Worm (Caenorhabditis elegans): ENCODE data around the gene nos-2.

The nos-2 gene

DNA sequence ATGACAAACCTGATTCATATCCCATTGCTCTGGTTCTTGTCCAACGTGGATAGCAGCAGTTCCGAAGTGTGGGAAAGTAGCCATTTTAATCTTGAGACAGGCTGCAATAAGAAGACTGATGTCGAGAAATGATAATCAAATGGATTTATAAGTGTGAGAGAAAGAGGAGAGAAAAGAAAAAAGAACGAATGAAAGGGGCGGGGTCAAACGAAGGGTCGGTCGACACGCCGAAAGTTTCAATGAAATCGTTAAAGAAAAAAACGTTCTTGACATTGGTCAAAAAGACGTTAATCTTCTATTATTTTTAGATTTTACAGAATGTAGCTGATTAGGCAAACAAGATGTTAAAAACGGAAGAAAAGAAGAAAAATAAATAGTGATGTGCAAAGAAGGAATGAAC, 7.6 kb upstream of the nos-2 start, which contains the start of gene cth-2:
cth-2 (minus strand) TSS at position 101 of the 400 bp plus-strand sequence.
- TF ChIP-seq blmp-1 (tag; optimal IDR thresholded peaks at IDR 0.05) (peak; percentile 64), mep-1 (tag; optimal IDR thresholded peaks at IDR 0.05) (peak; percentile 12), lin-14 (GFP tag; optimal IDR thresholded peaks at IDR 0.05) (peak; percentile 32), egl-27 (tag; optimal IDR thresholded peaks at IDR 0.05) (no peak)

DNA sequence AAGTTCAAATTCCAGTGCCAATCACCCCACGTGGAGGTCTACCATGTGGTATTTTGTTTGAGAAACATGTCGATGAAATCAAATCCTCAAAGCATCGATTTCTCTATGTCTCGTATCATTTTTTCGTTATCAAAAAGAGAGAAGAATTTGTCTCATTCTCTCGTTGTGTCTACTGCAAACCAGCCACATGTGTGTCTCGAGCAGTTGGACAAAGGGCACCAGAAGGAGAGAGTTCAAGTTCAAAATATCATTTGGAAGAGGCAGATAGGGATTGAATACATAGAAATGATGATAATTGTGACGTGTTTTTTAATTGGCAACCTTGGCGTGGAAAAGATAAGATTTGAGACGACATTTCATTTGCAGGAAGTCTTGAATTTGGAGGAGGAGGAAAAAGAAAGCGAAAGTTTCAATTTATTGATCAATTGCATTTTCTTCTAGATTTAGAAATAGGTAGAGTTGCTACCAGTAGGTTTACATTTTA, 6.1 kb upstream of the nos-2 start:
- TF ChIP-seq zag-1 (tag; optimal IDR thresholded peaks at IDR 0.05) = no peak
- no peak for TF ChIP-seq sup-37 (GFP tag; optimal IDR thresholded peaks at IDR 0.05)
- peak in 1 of 2 experiments; percentile 28 for TF ChIP-seq efl-1 (optimal IDR thresholded peaks at IDR 0.05)
- peak; percentile 7 to 87 for TF ChIP-seq efl-1 (GFP tag; optimal IDR thresholded peaks at IDR 0.05 in 1 of 2)
- TF ChIP-seq unc-62 (GFP tag; optimal IDR thresholded peaks at IDR 0.05) = no peak
- TF ChIP-seq ces-1 (GFP tag; optimal IDR thresholded peaks at IDR 0.05) = no peak
- no peak for TF ChIP-seq zip-4 (GFP tag; optimal IDR thresholded peaks at IDR 0.05)
- no peak for TF ChIP-seq hpl-2 (GFP tag; optimal IDR thresholded peaks at IDR 0.05)
- TF ChIP-seq unc-98 (GFP tag; IDR thresholded peaks at IDR 0.05) = no peak
- no peak for TF ChIP-seq aly-2 (tag; optimal IDR thresholded peaks at IDR 0.05)
- no peak for TF ChIP-seq mab-9 (GFP tag; IDR thresholded peaks at IDR 0.05)
- no peak for TF ChIP-seq tlp-1 (tag; optimal IDR thresholded peaks at IDR 0.05)
- TF ChIP-seq fkh-4 (tag; optimal IDR thresholded peaks at IDR 0.05; ENCODE audit: borderline replicate concordance) = no peak
- peak in 2 of 3 experiments; percentile 32 to 36 for TF ChIP-seq dpl-1 (GFP tag; optimal IDR thresholded peaks at IDR 0.05)
- TF ChIP-seq xbp-1 (tag; optimal IDR thresholded peaks at IDR 0.05) = no peak
- TF ChIP-seq hlh-4 (tag; optimal IDR thresholded peaks at IDR 0.05) = no peak
- no peak for TF ChIP-seq ztf-11 (tag; optimal IDR thresholded peaks at IDR 0.05)
- peak; percentile 18 for TF ChIP-seq nhr-47 (tag; optimal IDR thresholded peaks at IDR 0.05)
- TF ChIP-seq nhr-90 (tag; optimal IDR thresholded peaks at IDR 0.05; ENCODE audit: poor library complexity) = peak; percentile 61
- TF ChIP-seq nhr-76 (tag; optimal IDR thresholded peaks at IDR 0.05) = no peak
- peak; percentile 45 for TF ChIP-seq dsc-1 (tag; optimal IDR thresholded peaks at IDR 0.05)
- TF ChIP-seq lin-14 (GFP tag; optimal IDR thresholded peaks at IDR 0.05) = peak; percentile 88
- TF ChIP-seq nhr-19 (GFP tag; conservative IDR thresholded peaks at IDR 0.05) = peak; percentile 48; the same call in 1 of the 2 replicates
- TF ChIP-seq ceh-8 (GFP tag; optimal IDR thresholded peaks at IDR 0.05) = no peak
- peak in 3 of 6 experiments; percentile 53 to 79 (median 72) for TF ChIP-seq elt-3 (tag; optimal IDR thresholded peaks at IDR 0.05)
- TF ChIP-seq sox-4 (tag; optimal IDR thresholded peaks at IDR 0.05) = no peak
- TF ChIP-seq elt-2 (tag; optimal IDR thresholded peaks at IDR 0.05) = peak; percentile 83
- no peak for TF ChIP-seq F16B12.6 (tag; optimal IDR thresholded peaks at IDR 0.05)
- TF ChIP-seq ets-5 (GFP tag; IDR thresholded peaks at IDR 0.05) = no peak
- TF ChIP-seq ama-1 (optimal IDR thresholded peaks at IDR 0.05) = no peak
- TF ChIP-seq C34B4.2 (tag; optimal IDR thresholded peaks at IDR 0.05) = no peak
- no peak for TF ChIP-seq fkh-8 (tag; optimal IDR thresholded peaks at IDR 0.05)
- TF ChIP-seq pag-3 (tag; optimal IDR thresholded peaks at IDR 0.05; ENCODE audit: borderline replicate concordance, insufficient read depth) = peak; percentile 5
- TF ChIP-seq irx-1 (tag; optimal IDR thresholded peaks at IDR 0.05) = no peak
- no peak for TF ChIP-seq C04F5.9 (tag; optimal IDR thresholded peaks at IDR 0.05)
- TF ChIP-seq mep-1 (tag; optimal IDR thresholded peaks at IDR 0.05) = peak; percentile 39
- TF ChIP-seq ceh-82 (tag; optimal IDR thresholded peaks at IDR 0.05) = no peak
- no peak for TF ChIP-seq alr-1 (tag; optimal IDR thresholded peaks at IDR 0.05; ENCODE audit: borderline replicate concordance)
- peak; percentile 30 for TF ChIP-seq ztf-4 (tag; optimal IDR thresholded peaks at IDR 0.05)
- TF ChIP-seq Y116A8C.19 (tag; optimal IDR thresholded peaks at IDR 0.05; ENCODE audit: borderline replicate concordance) = no peak
- peak; percentile 87 for TF ChIP-seq nhr-20 (tag; optimal IDR thresholded peaks at IDR 0.05)
- peak; percentile 46 for TF ChIP-seq grh-1 (GFP tag; IDR thresholded peaks at IDR 0.05)
- TF ChIP-seq ceh-63 (GFP tag; optimal IDR thresholded peaks at IDR 0.05) = no peak
- no peak for TF ChIP-seq fkh-10 (GFP tag; optimal IDR thresholded peaks at IDR 0.05)
- peak; percentile 69 for TF ChIP-seq snu-23 (GFP tag; optimal IDR thresholded peaks at IDR 0.05)
- peak; percentile 18 for TF ChIP-seq C16A3.4 (tag; optimal IDR thresholded peaks at IDR 0.05)
- TF ChIP-seq pqm-1 (tag; optimal IDR thresholded peaks at IDR 0.05) = no peak
- TF ChIP-seq aha-1 (tag; optimal IDR thresholded peaks at IDR 0.05) = no peak

Measured in whole organism, L1 larva.